Fruit fly (Drosophila melanogaster) whole organism, wandering third instar larva: Measurements from ENCODE around the gene CG11977.
A peak's percentile ranks its signal among the peaks of the same experiment; 100 is the strongest.

Experiments
- Abd-B ChIP-seq: fragments of >200 bp; optimal IDR thresholded peaks from 2 replicates; lab custom pipeline; 2017; ENCODE audit warnings: missing biosample characterization, missing genetic modification characterization
- CG32264 ChIP-seq: fragments of 200-800 bp; sonication (Bioruptor generic); optimal IDR thresholded peaks from 2 replicates; lab custom pipeline; 2016; ENCODE audit warnings: missing biosample characterization, missing genetic modification characterization
- CG9705 ChIP-seq: fragments of 200-800 bp; sonication (Bioruptor generic); optimal IDR thresholded peaks from 2 replicates; lab custom pipeline; 2018; ENCODE audit warnings: missing biosample characterization, mild to moderate bottlenecking, missing genetic modification characterization
- Dif ChIP-seq: fragments of 200-275, 200-300 bp; sonication (Bioruptor generic); optimal IDR thresholded peaks from 2 replicates; lab custom pipeline; 2018; ENCODE audit warnings: missing biosample characterization, missing genetic modification characterization; ENCODE audit not compliant: partially characterized antibody
- GATAd ChIP-seq: sonication (Bioruptor generic); optimal IDR thresholded peaks from 2 replicates; lab custom pipeline; 2016; ENCODE audit warnings: missing biosample characterization, missing genetic modification characterization
- HLH106 ChIP-seq: fragments of 200-800 bp; optimal IDR thresholded peaks from 3 replicates; lab custom pipeline; 2019; ENCODE audit warnings: missing biosample characterization, mild to moderate bottlenecking, missing genetic modification characterization, moderate library complexity
- Hnf4 ChIP-seq: fragments of 200-800 bp; sonication (Bioruptor generic); optimal IDR thresholded peaks from 2 replicates; lab custom pipeline; 2016; ENCODE audit warnings: missing biosample characterization, mild to moderate bottlenecking, missing genetic modification characterization
- Hr78 ChIP-seq: fragments of >200 bp; optimal IDR thresholded peaks from 2 replicates; lab custom pipeline; 2017; ENCODE audit warnings: missing biosample characterization, missing genetic modification characterization
- Hr83 ChIP-seq: fragments of 200-300 bp; sonication (Bioruptor generic); optimal IDR thresholded peaks from 2 replicates; lab custom pipeline; 2016; ENCODE audit warnings: missing biosample characterization, mild to moderate bottlenecking, missing genetic modification characterization, moderate library complexity; ENCODE audit not compliant: poor library complexity, severe bottlenecking
- Jra ChIP-seq: sonication (Bioruptor generic); optimal IDR thresholded peaks from 2 replicates; lab custom pipeline; 2016; ENCODE audit warnings: missing biosample characterization, missing genetic modification characterization
- Mio ChIP-seq: sonication (Bioruptor generic); optimal IDR thresholded peaks from 2 replicates; lab custom pipeline; 2016; ENCODE audit warnings: missing biosample characterization, missing genetic modification characterization
- Myc ChIP-seq: fragments of >200 bp; optimal IDR thresholded peaks from 2 replicates; lab custom pipeline; 2017
- N ChIP-seq: fragments of >200 bp; optimal IDR thresholded peaks from 2 replicates; lab custom pipeline; 2018; ENCODE audit warnings: missing biosample characterization, missing external identifiers, missing genetic modification characterization
- OdsH ChIP-seq: fragments of 200-800 bp; sonication (Bioruptor generic); optimal IDR thresholded peaks from 2 replicates; lab custom pipeline; 2016; ENCODE audit warnings: missing biosample characterization, mild to moderate bottlenecking, missing genetic modification characterization
- Rel ChIP-seq, 2 experiments: fragments of 200-800 bp; sonication (Bioruptor generic) in 1 of 2; optimal IDR thresholded peaks; 2 replicates in 1 of 2; 3 replicates in 1 of 2; lab custom pipeline; 2016 to 2019; ENCODE audit warnings: mild to moderate bottlenecking in 2 of 2, missing biosample characterization in 2 of 2, missing genetic modification characterization in 2 of 2, moderate library complexity in 1 of 2
- Sp1 ChIP-seq: fragments of 200-800 bp; sonication (Bioruptor generic); optimal IDR thresholded peaks from 3 replicates; lab custom pipeline; 2019; ENCODE audit warnings: missing biosample characterization, mild to moderate bottlenecking, missing genetic modification characterization, moderate library complexity
- Vsx2 ChIP-seq: fragments of 200-300, 225-300 bp; sonication (Bioruptor generic); optimal IDR thresholded peaks from 2 replicates; lab custom pipeline; 2018; ENCODE audit warnings: missing biosample characterization, missing genetic modification characterization; ENCODE audit not compliant: partially characterized antibody
- dl ChIP-seq, 2 experiments: fragments of 175-275, 200-275 bp in 1 of 2; fragments of 200-275 bp in 1 of 2; sonication (Bioruptor generic); optimal IDR thresholded peaks; lab custom pipeline; 2018; ENCODE audit warnings: mild to moderate bottlenecking in 2 of 2, missing biosample characterization in 2 of 2, missing genetic modification characterization in 2 of 2, moderate library complexity in 2 of 2; ENCODE audit not compliant: partially characterized antibody in 2 of 2, insufficient read depth in 1 of 2
- dmrt93B ChIP-seq: fragments of 200-800 bp; sonication (Bioruptor generic); optimal IDR thresholded peaks from 2 replicates; lab custom pipeline; 2018; ENCODE audit warnings: missing biosample characterization, mild to moderate bottlenecking, missing genetic modification characterization
- dsf ChIP-seq: sonication (Bioruptor generic); optimal IDR thresholded peaks from 2 replicates; lab custom pipeline; 2016; ENCODE audit warnings: missing biosample characterization, missing genetic modification characterization, borderline replicate concordance
- ey ChIP-seq: fragments of 200-800 bp; sonication (Bioruptor generic); optimal IDR thresholded peaks from 2 replicates; lab custom pipeline; 2016; ENCODE audit warnings: missing biosample characterization, missing genetic modification characterization
- foxo ChIP-seq, 2 experiments: fragments of 200-800 bp; sonication (Bioruptor generic); optimal IDR thresholded peaks; 2 replicates in 1 of 2; 3 replicates in 1 of 2; lab custom pipeline; 2016 to 2017; ENCODE audit warnings: missing biosample characterization in 2 of 2, missing genetic modification characterization in 2 of 2
- fru ChIP-seq: fragments of 200-800 bp; sonication (Bioruptor generic); optimal IDR thresholded peaks from 3 replicates; lab custom pipeline; 2016; ENCODE audit warnings: missing biosample characterization, mild to moderate bottlenecking, missing genetic modification characterization
- h ChIP-seq: fragments of 200-800 bp; sonication (Bioruptor generic); optimal IDR thresholded peaks from 3 replicates; lab custom pipeline; 2016; ENCODE audit warnings: missing biosample characterization, mild to moderate bottlenecking, missing genetic modification characterization
- jim ChIP-seq: fragments of 175-275, 200-325 bp; sonication (Bioruptor generic); optimal IDR thresholded peaks from 2 replicates; lab custom pipeline; 2016; ENCODE audit warnings: missing biosample characterization, mild to moderate bottlenecking, missing genetic modification characterization
- lola ChIP-seq: fragments of >200 bp; optimal IDR thresholded peaks from 2 replicates; lab custom pipeline; 2017; ENCODE audit warnings: missing biosample characterization, missing genetic modification characterization
- pan ChIP-seq: fragments of >200 bp; optimal IDR thresholded peaks from 2 replicates; lab custom pipeline; 2017
- psq ChIP-seq: fragments of 200-800 bp; sonication (Bioruptor generic); optimal IDR thresholded peaks from 3 replicates; lab custom pipeline; 2017; ENCODE audit warnings: missing biosample characterization, mild to moderate bottlenecking, missing genetic modification characterization, moderate library complexity
- sage ChIP-seq: fragments of 200-800 bp; sonication (Bioruptor generic); optimal IDR thresholded peaks from 2 replicates; lab custom pipeline; 2016; ENCODE audit warnings: missing biosample characterization, mild to moderate bottlenecking, missing genetic modification characterization
- sv ChIP-seq: fragments of 200-800 bp; sonication (Bioruptor generic); optimal IDR thresholded peaks from 3 replicates; lab custom pipeline; 2016; ENCODE audit warnings: missing biosample characterization, missing genetic modification characterization
- tai ChIP-seq: sonication (Bioruptor generic); optimal IDR thresholded peaks from 2 replicates; lab custom pipeline; 2016; ENCODE audit warnings: missing biosample characterization, missing genetic modification characterization
- usp ChIP-seq: fragments of >200 bp; optimal IDR thresholded peaks from 2 replicates; lab custom pipeline; 2017; ENCODE audit warnings: missing biosample characterization, missing genetic modification characterization
- woc ChIP-seq: sonication (Bioruptor generic); optimal IDR thresholded peaks from 2 replicates; lab custom pipeline; 2016; ENCODE audit warnings: missing biosample characterization, mild to moderate bottlenecking, missing genetic modification characterization

The CG11977 gene

dm6 chr3R:9014859-9015466 is 17.5 kb downstream of the CG11977 start, which contains the start of the genes Kcmf1, Sf3b5 and CG11986:
Gene Kcmf1 (minus strand): TSS chr3R:9014909.
Gene Sf3b5 (minus strand): TSS chr3R:9015341.
Gene CG11986 (plus strand): TSS chr3R:9015446.
- TF ChIP-seq Myc (lab: Kevin White, UChicago), result peak; percentile 56
- peak; percentile 80 for TF ChIP-seq fru (GFP tag; lab: Kevin White, UChicago)
- no peak for TF ChIP-seq Mio

dm6 chr3R:9016869-9017268 is 19.4 kb downstream of the CG11977 start:
- TF ChIP-seq Rel (GFP tag; optimal IDR thresholded peaks at IDR 0.05; lab: Kevin White, UChicago), result no peak
- TF ChIP-seq Rel (tag; optimal IDR thresholded peaks at IDR 0.05; lab: Kevin White, UChicago), result no peak
- TF ChIP-seq usp, result no peak
- TF ChIP-seq h (GFP tag; lab: Kevin White, UChicago), result no peak
- no peak for TF ChIP-seq HLH106 (tag; lab: Kevin White, UChicago)
- no peak for TF ChIP-seq Myc (lab: Kevin White, UChicago)
- no peak for TF ChIP-seq Abd-B
- no peak for TF ChIP-seq dsf
- no peak for TF ChIP-seq GATAd (GFP tag; lab: Kevin White, UChicago)
- TF ChIP-seq Hnf4 (GFP tag; lab: Kevin White, UChicago), result no peak
- TF ChIP-seq sage (GFP tag; lab: Kevin White, UChicago), result no peak
- no peak for TF ChIP-seq N (GFP tag; lab: Kevin White, UChicago)
- TF ChIP-seq psq (GFP tag; lab: Kevin White, UChicago), result no peak
- no peak for TF ChIP-seq woc (GFP tag; lab: Kevin White, UChicago)
- TF ChIP-seq lola, result no peak
- TF ChIP-seq Jra, result no peak
- TF ChIP-seq dmrt93B (GFP tag; lab: Kevin White, UChicago), result no peak

- peak; percentile 76 for TF ChIP-seq fru (GFP tag; lab: Kevin White, UChicago)
- no peak for TF ChIP-seq Hr78 (GFP tag; lab: Kevin White, UChicago)
- TF ChIP-seq Vsx2 (GFP tag; lab: Kevin White, UChicago), result no peak
- TF ChIP-seq Sp1 (GFP tag; lab: Kevin White, UChicago), result no peak
- TF ChIP-seq h (GFP tag; lab: Kevin White, UChicago), result no peak
- TF ChIP-seq OdsH, result no peak
- no peak for TF ChIP-seq N (GFP tag; lab: Kevin White, UChicago)
- no peak for TF ChIP-seq tai
- TF ChIP-seq ey (GFP tag; lab: Kevin White, UChicago), result no peak
- peak; percentile 7 for TF ChIP-seq Dif (GFP tag; lab: Kevin White, UChicago)
- TF ChIP-seq CG9705, result no peak
- no peak for TF ChIP-seq Hnf4 (GFP tag; lab: Kevin White, UChicago)
- no peak for TF ChIP-seq dmrt93B (GFP tag; lab: Kevin White, UChicago)
- no peak for TF ChIP-seq sage (GFP tag; lab: Kevin White, UChicago)
- TF ChIP-seq woc (GFP tag; lab: Kevin White, UChicago), result no peak
- TF ChIP-seq Rel (GFP tag; optimal IDR thresholded peaks at IDR 0.05; lab: Kevin White, UChicago), result no peak
- TF ChIP-seq Rel (tag; optimal IDR thresholded peaks at IDR 0.05; lab: Kevin White, UChicago), result peak; percentile 57
- no peak for TF ChIP-seq GATAd (GFP tag; lab: Kevin White, UChicago)
Observed at dm6 chr3R:9019689-9020138, 22.2 kb downstream of the CG11977 start, which contains the start of gene tgo. Gene tgo (minus strand): TSS chr3R:9020022.

- TF ChIP-seq dl (GFP tag; optimal IDR thresholded peaks at IDR 0.05; lab: Kevin White, UChicago; ENCODE audit: insufficient read depth in 1 of 2, partially characterized antibody in 2 of 2), result no peak
- no peak for TF ChIP-seq pan (lab: Kevin White, UChicago)
- TF ChIP-seq Mio, result no peak
- no peak for TF ChIP-seq Hr83 (GFP tag; lab: Kevin White, UChicago)
- TF ChIP-seq psq (GFP tag; lab: Kevin White, UChicago), result no peak
- no peak for TF ChIP-seq foxo (GFP tag; optimal IDR thresholded peaks at IDR 0.05; lab: Kevin White, UChicago)
- no peak for TF ChIP-seq sage (GFP tag; lab: Kevin White, UChicago)
- TF ChIP-seq Dif (GFP tag; lab: Kevin White, UChicago), result no peak
- no peak for TF ChIP-seq N (GFP tag; lab: Kevin White, UChicago)
- TF ChIP-seq GATAd (GFP tag; lab: Kevin White, UChicago), result no peak
- no peak for TF ChIP-seq Abd-B
- no peak for TF ChIP-seq fru (GFP tag; lab: Kevin White, UChicago)
- TF ChIP-seq jim (GFP tag; lab: Kevin White, UChicago), result no peak
- TF ChIP-seq Hnf4 (GFP tag; lab: Kevin White, UChicago), result no peak
- TF ChIP-seq CG32264 (GFP tag; lab: Kevin White, UChicago), result no peak
- no peak for TF ChIP-seq sv (GFP tag; lab: Kevin White, UChicago)
- TF ChIP-seq, all 38 proteins: peak for 0
Observed at dm6 chr3R:9023934-9024333, 26.4 kb downstream of the CG11977 start.
